Fruit fly (Drosophila melanogaster) whole organism, embryonic: ENCODE measurements around the gene Miga.

ENCODE experiments used
- Bdp1 ChIP-seq: fragments of 200-800 bp; sonication (Bioruptor generic); optimal IDR thresholded peaks from 3 replicates; lab custom pipeline; 2016; ENCODE audit warnings: missing biosample characterization, missing genetic modification characterization
- CG10654 ChIP-seq: fragments of 200-800 bp; sonication (Bioruptor generic); optimal IDR thresholded peaks from 2 replicates; lab custom pipeline; 2016; ENCODE audit warnings: missing biosample characterization, missing genetic modification characterization
- CG10979 ChIP-seq: fragments of 200-800 bp; sonication (Bioruptor generic); optimal IDR thresholded peaks from 2 replicates; lab custom pipeline; 2018; ENCODE audit warnings: missing biosample characterization, mild to moderate bottlenecking, missing genetic modification characterization, moderate library complexity
- CG11398 ChIP-seq: fragments of 200-800 bp; sonication (Bioruptor generic); optimal IDR thresholded peaks from 2 replicates; lab custom pipeline; 2016; ENCODE audit warnings: missing biosample characterization, missing genetic modification characterization
- CG11504 ChIP-seq: fragments of 200-800 bp; sonication (Bioruptor generic); optimal IDR thresholded peaks from 3 replicates; lab custom pipeline; 2019; ENCODE audit warnings: missing biosample characterization, mild to moderate bottlenecking, missing genetic modification characterization, moderate library complexity
- CG12071 ChIP-seq: fragments of 200-800 bp; sonication (Bioruptor generic); optimal IDR thresholded peaks from 3 replicates; lab custom pipeline; 2018; ENCODE audit warnings: missing biosample characterization, mild to moderate bottlenecking, missing genetic modification characterization
- CG12155 ChIP-seq: fragments of 200-800 bp; sonication (Bioruptor generic); optimal IDR thresholded peaks from 3 replicates; lab custom pipeline; 2016; ENCODE audit warnings: missing biosample characterization, missing genetic modification characterization
- CG12219 ChIP-seq: fragments of 200-800 bp; sonication (Bioruptor generic); optimal IDR thresholded peaks from 3 replicates; lab custom pipeline; 2018; ENCODE audit warnings: missing biosample characterization, mild to moderate bottlenecking, missing genetic modification characterization
- CG12236 ChIP-seq: fragments of 200-800 bp; sonication (Bioruptor generic); optimal IDR thresholded peaks from 2 replicates; lab custom pipeline; 2016; ENCODE audit warnings: missing biosample characterization, missing genetic modification characterization
- CG12744 ChIP-seq: fragments of 200-800 bp; sonication (Bioruptor generic); optimal IDR thresholded peaks from 2 replicates; lab custom pipeline; 2016; ENCODE audit warnings: missing biosample characterization, missing genetic modification characterization
- CG12769 ChIP-seq: fragments of 200-800 bp; sonication (Bioruptor generic); optimal IDR thresholded peaks from 2 replicates; lab custom pipeline; 2019; ENCODE audit warnings: missing biosample characterization, mild to moderate bottlenecking, missing genetic modification characterization, moderate library complexity
- CG17359 ChIP-seq: fragments of 200-800 bp; sonication (Bioruptor generic); optimal IDR thresholded peaks from 3 replicates; lab custom pipeline; 2018; ENCODE audit warnings: missing biosample characterization, mild to moderate bottlenecking, missing genetic modification characterization, moderate library complexity
- CG17612 ChIP-seq: fragments of 200-800 bp; sonication (Bioruptor generic); IDR thresholded peaks from 2 replicates; pipeline ENCODE4 v1.3.6; 2022; ENCODE audit warnings: missing biosample characterization, missing genetic modification characterization
- CG17912 ChIP-seq: fragments of 200-800 bp; sonication (Bioruptor generic); optimal IDR thresholded peaks from 2 replicates; lab custom pipeline; 2018; ENCODE audit warnings: missing biosample characterization, mild to moderate bottlenecking, missing genetic modification characterization
- CG1792 ChIP-seq: fragments of 200-800 bp; sonication (Bioruptor generic); optimal IDR thresholded peaks from 2 replicates; lab custom pipeline; 2016; ENCODE audit warnings: missing biosample characterization, missing genetic modification characterization
- CG18619 ChIP-seq: fragments of 200-800 bp; sonication (Bioruptor generic); optimal IDR thresholded peaks from 3 replicates; lab custom pipeline; 2017; ENCODE audit warnings: missing biosample characterization, mild to moderate bottlenecking, missing genetic modification characterization
- CG2712 ChIP-seq: fragments of 200-800 bp; optimal IDR thresholded peaks from 3 replicates; lab custom pipeline; 2019; ENCODE audit warnings: missing biosample characterization, mild to moderate bottlenecking, missing genetic modification characterization, moderate library complexity
- CG32767 ChIP-seq: fragments of 200-800 bp; sonication (Bioruptor generic); IDR thresholded peaks from 2 replicates; pipeline ENCODE4 v1.3.6; 2022; ENCODE audit warnings: missing biosample characterization, missing genetic modification characterization
- CG4282 ChIP-seq: fragments of 200-800 bp; sonication (Bioruptor generic); optimal IDR thresholded peaks from 2 replicates; lab custom pipeline; 2016; ENCODE audit warnings: missing biosample characterization, missing genetic modification characterization
- CG4404 ChIP-seq: fragments of 200-800 bp; sonication (Bioruptor generic); IDR thresholded peaks from 2 replicates; pipeline ENCODE4 v1.3.6; 2022; ENCODE audit warnings: missing biosample characterization, missing genetic modification characterization
- CG4707 ChIP-seq: fragments of 200-800 bp; sonication (Bioruptor generic); optimal IDR thresholded peaks from 2 replicates; lab custom pipeline; 2018; ENCODE audit warnings: missing biosample characterization, mild to moderate bottlenecking, missing genetic modification characterization, moderate library complexity
- CG4820 ChIP-seq: fragments of 200-800 bp; sonication (Bioruptor generic); optimal IDR thresholded peaks from 3 replicates; lab custom pipeline; 2016; ENCODE audit warnings: missing biosample characterization, missing genetic modification characterization
- CG6689 ChIP-seq: fragments of 200-800 bp; sonication (Bioruptor generic); IDR thresholded peaks from 2 replicates; pipeline ENCODE4 v1.3.6; 2022; ENCODE audit warnings: missing biosample characterization, missing genetic modification characterization
- CG7963 ChIP-seq: fragments of 200-800 bp; sonication (Bioruptor generic); IDR thresholded peaks from 3 replicates; pipeline ENCODE4 v1.3.6; 2022; ENCODE audit warnings: missing biosample characterization, missing genetic modification characterization; ENCODE audit not compliant: partially characterized antibody
- CG8944 ChIP-seq: fragments of 200-800 bp; sonication (Bioruptor generic); optimal IDR thresholded peaks from 3 replicates; lab custom pipeline; 2016; ENCODE audit warnings: missing biosample characterization, missing genetic modification characterization
- CoRest ChIP-seq: fragments of 200-800 bp; sonication (Bioruptor generic); optimal IDR thresholded peaks from 3 replicates; lab custom pipeline; 2018; ENCODE audit warnings: missing biosample characterization, mild to moderate bottlenecking, missing genetic modification characterization, moderate library complexity
- Dad ChIP-seq: fragments of 200-800 bp; sonication (Bioruptor generic); optimal IDR thresholded peaks from 3 replicates; lab custom pipeline; 2016; ENCODE audit warnings: missing biosample characterization, missing genetic modification characterization
- Dbx ChIP-seq: fragments of 200-800 bp; sonication (Bioruptor generic); IDR thresholded peaks from 3 replicates; pipeline ENCODE4 v1.3.6; 2022; ENCODE audit warnings: missing biosample characterization, missing genetic modification characterization
- Deaf1 ChIP-seq: fragments of 200-800 bp; optimal IDR thresholded peaks from 3 replicates; lab custom pipeline; 2019; ENCODE audit warnings: missing biosample characterization, mild to moderate bottlenecking, missing genetic modification characterization, moderate library complexity
- Ets65A ChIP-seq: fragments of 200-800 bp; sonication (Bioruptor generic); peaks from one replicate; lab custom pipeline; 2016; ENCODE audit warnings: missing biosample characterization, missing genetic modification characterization
- Neu2 ChIP-seq: fragments of 200-800 bp; sonication (Bioruptor generic); optimal IDR thresholded peaks from 3 replicates; lab custom pipeline; 2016; ENCODE audit warnings: missing biosample characterization, missing genetic modification characterization, borderline replicate concordance
- Ravus ChIP-seq: fragments of 200-800 bp; sonication (Bioruptor generic); IDR thresholded peaks from 2 replicates; pipeline ENCODE4 v1.3.6; 2022; ENCODE audit warnings: missing biosample characterization, missing genetic modification characterization
- Xbp1 ChIP-seq: fragments of 200-800 bp; sonication (Bioruptor generic); optimal IDR thresholded peaks from 3 replicates; lab custom pipeline; 2016; ENCODE audit warnings: missing biosample characterization, mild to moderate bottlenecking, missing genetic modification characterization
- ato ChIP-seq: fragments of 200-800 bp; sonication (Bioruptor generic); IDR thresholded peaks from 2 replicates; pipeline ENCODE4 v1.3.6; 2022; ENCODE audit warnings: missing biosample characterization, missing genetic modification characterization; ENCODE audit not compliant: partially characterized antibody
- cg ChIP-seq: fragments of 200-800 bp; sonication (Bioruptor generic); optimal IDR thresholded peaks from 3 replicates; lab custom pipeline; 2019; ENCODE audit warnings: missing biosample characterization, mild to moderate bottlenecking, missing genetic modification characterization, moderate library complexity
- chinmo ChIP-seq: fragments of 200-800 bp; sonication (Bioruptor generic); IDR thresholded peaks from 4 replicates; pipeline ENCODE4 v1.3.6; 2022; ENCODE audit warnings: missing biosample characterization, missing genetic modification characterization; ENCODE audit not compliant: partially characterized antibody
- chn ChIP-seq: fragments of 200-800 bp; sonication (Bioruptor generic); optimal IDR thresholded peaks from 2 replicates; lab custom pipeline; 2016; ENCODE audit warnings: missing biosample characterization, missing genetic modification characterization
- corto ChIP-seq: fragments of 200-800 bp; sonication (Bioruptor generic); optimal IDR thresholded peaks from 2 replicates; lab custom pipeline; 2016; ENCODE audit warnings: missing biosample characterization, mild to moderate bottlenecking, missing genetic modification characterization, moderate library complexity
- eve ChIP-seq, 2 experiments: fragments of >200 bp; optimal IDR thresholded peaks; 2 replicates each; lab custom pipeline; 2017; ENCODE audit warnings: missing biosample characterization in 2 of 2, missing genetic modification characterization in 2 of 2
- gce ChIP-seq: fragments of 200-800 bp; sonication (Bioruptor generic); IDR thresholded peaks from 3 replicates; pipeline ENCODE4 v1.3.6; 2022; ENCODE audit warnings: missing biosample characterization, missing genetic modification characterization
- kni ChIP-seq: fragments of 200-800 bp; sonication (Bioruptor generic); optimal IDR thresholded peaks from 3 replicates; lab custom pipeline; 2017; ENCODE audit warnings: mild to moderate bottlenecking, missing biosample characterization, missing genetic modification reagents, missing genetic modification characterization
- knrl ChIP-seq: fragments of 200-800 bp; sonication (Bioruptor generic); IDR thresholded peaks from 3 replicates; pipeline ENCODE4 v1.3.6; 2022; ENCODE audit warnings: missing biosample characterization, missing genetic modification characterization; ENCODE audit not compliant: partially characterized antibody
- lbe ChIP-seq: fragments of 200-800 bp; sonication (Bioruptor generic); optimal IDR thresholded peaks from 2 replicates; lab custom pipeline; 2016; ENCODE audit warnings: missing biosample characterization, mild to moderate bottlenecking, missing genetic modification characterization
- lmd ChIP-seq: fragments of 200-800 bp; sonication (Bioruptor generic); IDR thresholded peaks from 2 replicates; pipeline ENCODE4 v1.3.6; 2022; ENCODE audit warnings: missing biosample characterization, missing genetic modification characterization
- nerfin-2 ChIP-seq: fragments of 200-800 bp; sonication (Bioruptor generic); IDR thresholded peaks from 2 replicates; pipeline ENCODE4 v1.3.6; 2022; ENCODE audit warnings: missing biosample characterization, missing genetic modification characterization; ENCODE audit not compliant: partially characterized antibody
- pb ChIP-seq: fragments of 200-800 bp; sonication (Bioruptor generic); optimal IDR thresholded peaks from 3 replicates; lab custom pipeline; 2016; ENCODE audit warnings: missing biosample characterization, missing genetic modification characterization
- rib ChIP-seq: fragments of 200-800 bp; sonication (Bioruptor generic); IDR thresholded peaks from 2 replicates; pipeline ENCODE4 v1.3.6; 2022; ENCODE audit warnings: missing biosample characterization, missing genetic modification characterization
- schlank ChIP-seq: fragments of 200-800 bp; sonication (Bioruptor generic); optimal IDR thresholded peaks from 2 replicates; lab custom pipeline; 2018; ENCODE audit warnings: missing biosample characterization, mild to moderate bottlenecking, missing genetic modification characterization
- stc ChIP-seq: fragments of 200-800 bp; sonication (Bioruptor generic); IDR thresholded peaks from 2 replicates; pipeline ENCODE4 v1.3.6; 2022; ENCODE audit warnings: missing biosample characterization, missing genetic modification characterization
- stwl ChIP-seq: fragments of 200-800 bp; sonication (Bioruptor generic); optimal IDR thresholded peaks from 3 replicates; lab custom pipeline; 2018; ENCODE audit warnings: missing biosample characterization, mild to moderate bottlenecking, missing genetic modification characterization, moderate library complexity

The Miga gene

dm6 chrX:8420772-8421448 lies 16.7 kb downstream of the Miga start (continued):
- no peak for TF ChIP-seq CG11504
- no peak for TF ChIP-seq CG17912
- no peak for TF ChIP-seq CG4820 (GFP tag; lab: Kevin White, UChicago)
- no peak for TF ChIP-seq CG8944 (GFP tag; lab: Kevin White, UChicago)
- no peak for TF ChIP-seq CG12155
- no peak for TF ChIP-seq Xbp1
- no peak for TF ChIP-seq pb
- TF ChIP-seq CG12219 (GFP tag; lab: Kevin White, UChicago), result no peak
- TF ChIP-seq CG11398 (GFP tag; lab: Kevin White, UChicago), result no peak
- no peak for TF ChIP-seq nerfin-2 (GFP tag; lab: Robert Waterston, UW)
- TF ChIP-seq chinmo, result peak; percentile 89; the same call in 3 of the 4 replicates
- TF ChIP-seq ato, result no peak
- no peak for TF ChIP-seq CG10654 (GFP tag; lab: Kevin White, UChicago)
- no peak for TF ChIP-seq CoRest (tag; lab: Kevin White, UChicago)
- TF ChIP-seq CG4707 (GFP tag; lab: Kevin White, UChicago), result no peak
- no peak for TF ChIP-seq CG7963 (GFP tag; lab: Robert Waterston, UW)
- peak in 1 of 2 experiments; percentile 68 for TF ChIP-seq eve (GFP tag; optimal IDR thresholded peaks at IDR 0.05; lab: Kevin White, UChicago)
- no peak for TF ChIP-seq CG12071 (GFP tag; lab: Kevin White, UChicago)
- no peak for TF ChIP-seq rib (GFP tag; lab: Robert Waterston, UW)
- no peak for TF ChIP-seq CG12744
- TF ChIP-seq stwl (tag; lab: Kevin White, UChicago), result peak; percentile 60
- peak; percentile 85 for TF ChIP-seq cg (GFP tag; lab: Kevin White, UChicago)
- TF ChIP-seq Ravus (GFP tag; lab: Robert Waterston, UW), result no peak
- peak; percentile 83 for TF ChIP-seq lbe (GFP tag; lab: Kevin White, UChicago)
- no peak for TF ChIP-seq CG18619 (GFP tag; lab: Kevin White, UChicago)
- TF ChIP-seq CG12236 (GFP tag; lab: Kevin White, UChicago), result no peak
- TF ChIP-seq CG4404 (GFP tag; lab: Robert Waterston, UW), result no peak
- no peak for TF ChIP-seq CG1792 (GFP tag; lab: Kevin White, UChicago)
- no peak for TF ChIP-seq Ets65A (GFP tag; lab: Kevin White, UChicago)
- TF ChIP-seq stc (GFP tag; lab: Robert Waterston, UW), result peak; percentile 21; the same call in 1 of the 2 replicates
- TF ChIP-seq CG2712 (tag; lab: Kevin White, UChicago), result no peak
- peak; percentile 30 for TF ChIP-seq CG12769 (tag; lab: Kevin White, UChicago)
- peak; percentile 40 for TF ChIP-seq corto (GFP tag; lab: Kevin White, UChicago)
- no peak for TF ChIP-seq lmd
- TF ChIP-seq kni, result no peak
- TF ChIP-seq Bdp1 (GFP tag; lab: Kevin White, UChicago), result no peak
- no peak for TF ChIP-seq chn
- no peak for TF ChIP-seq CG4282
- no peak for TF ChIP-seq gce (GFP tag; lab: Robert Waterston, UW)
- no peak for TF ChIP-seq knrl (GFP tag; lab: Robert Waterston, UW)
- no peak for TF ChIP-seq Dad (GFP tag; lab: Kevin White, UChicago)
- no peak for TF ChIP-seq CG10979 (tag; lab: Kevin White, UChicago)
- TF ChIP-seq Dbx (GFP tag; lab: Robert Waterston, UW), result peak; percentile 34; the same call in 1 of the 3 replicates
- no peak for TF ChIP-seq CG17612 (GFP tag; lab: Robert Waterston, UW)
- no peak for TF ChIP-seq CG17359 (tag; lab: Kevin White, UChicago)
- no peak for TF ChIP-seq CG32767 (GFP tag; lab: Robert Waterston, UW)
- no peak for TF ChIP-seq schlank (tag; lab: Kevin White, UChicago)
- no peak for TF ChIP-seq Neu2
- TF ChIP-seq CG6689 (GFP tag; lab: Robert Waterston, UW), result peak; percentile 27; the same call in 1 of the 2 replicates
- TF ChIP-seq Deaf1 (tag; lab: Kevin White, UChicago), result no peak
